Worm (Caenorhabditis elegans) whole organism, L4/young adult: ENCODE results near the gene clec-32.

Experiments
- W03F9.2 ChIP-seq: fragments of 150-350 bp; optimal IDR thresholded peaks from 2 replicates; lab custom pipeline; 2014; ENCODE audit warnings: missing biosample characterization, missing genetic modification characterization
- dao-5 ChIP-seq: sonication (generic microtip); optimal IDR thresholded peaks from 2 replicates; lab custom pipeline; 2016; ENCODE audit warnings: missing genotype, missing genetic modification characterization, moderate library complexity, missing compliant biosample characterization
- him-1 ChIP-seq: sonication (generic microtip); optimal IDR thresholded peaks from 2 replicates; lab custom pipeline; 2016; ENCODE audit warnings: missing genotype, missing genetic modification reagents, missing genetic modification characterization, missing compliant biosample characterization

Gene clec-32

DNA sequence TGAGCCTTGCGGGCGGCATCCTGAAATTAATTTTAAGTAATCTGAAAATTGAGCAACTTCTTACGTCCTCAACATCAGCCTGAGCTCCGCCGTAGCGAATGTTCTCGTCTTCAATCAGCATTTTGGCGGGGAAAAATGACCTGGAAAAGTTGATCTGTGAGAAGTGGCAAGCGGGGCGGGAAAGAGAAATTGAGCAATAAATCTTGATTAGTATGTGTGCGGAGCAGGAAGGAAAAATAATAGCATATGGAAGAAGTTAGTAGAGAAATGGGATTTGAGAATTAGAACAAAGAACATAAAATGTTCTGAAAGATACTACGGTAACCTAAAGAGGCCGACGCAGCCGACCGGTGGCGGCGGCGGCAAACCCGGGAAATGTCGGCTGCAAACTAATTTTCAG lies 26.6 kb downstream of the clec-32 start, which contains the start of gene tni-3:
Gene tni-3, minus strand, starts transcription at position 140 of the 400 bp plus-strand sequence.
- TF ChIP-seq W03F9.2 (tag; lab: Kevin White, UChicago) (no peak), dao-5 (tag; lab: Kevin White, UChicago) (no peak), him-1 (tag; lab: Kevin White, UChicago) (no peak)

DNA sequence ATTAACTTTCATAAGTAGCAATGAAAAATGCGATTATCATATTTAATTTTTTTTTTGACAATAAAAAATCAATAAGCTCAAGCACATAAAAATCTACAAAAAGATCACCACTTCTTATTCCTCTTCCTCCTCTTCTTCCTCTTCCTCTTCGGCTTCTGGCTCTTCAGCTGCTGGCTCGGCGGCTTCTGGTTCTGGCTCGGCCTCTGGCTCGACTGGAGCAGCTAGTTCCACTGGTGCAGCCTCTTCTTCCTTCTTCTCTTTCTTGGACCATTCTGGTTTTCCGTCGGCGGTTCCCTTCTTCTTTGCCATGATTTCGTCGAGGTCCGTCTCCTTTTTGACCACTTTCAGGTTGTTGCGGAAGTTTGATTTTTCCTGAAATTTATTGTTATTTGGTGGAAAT lies 27.9 kb downstream of the clec-32 start:
- TF ChIP-seq him-1 (tag; lab: Kevin White, UChicago) (no peak), W03F9.2 (tag; lab: Kevin White, UChicago) (no peak), dao-5 (tag; lab: Kevin White, UChicago) (no peak)

DNA sequence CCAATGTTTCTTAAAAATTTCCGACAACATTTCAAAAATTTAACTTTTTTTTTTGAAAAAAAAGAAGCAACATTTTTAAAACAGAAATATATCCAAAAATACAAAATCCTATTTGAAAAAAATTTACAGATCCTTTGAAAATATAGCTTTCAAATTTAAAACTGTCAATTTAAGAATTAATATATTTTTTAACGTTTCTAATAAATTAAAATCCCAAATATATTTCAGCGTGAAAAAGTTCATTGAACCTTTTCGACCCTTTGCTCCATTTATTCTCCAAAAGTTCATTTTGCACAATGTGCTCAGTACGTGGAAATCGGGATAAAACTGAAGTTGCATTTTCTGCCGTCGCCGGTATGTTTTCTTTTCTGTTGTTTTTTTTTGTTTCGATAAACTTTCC lies 28.8 kb downstream of the clec-32 start, which contains the start of gene phy-3:
Gene phy-3, plus strand, starts transcription at position 301 of the 400 bp plus-strand sequence.
- no peak for TF ChIP-seq W03F9.2 (tag; lab: Kevin White, UChicago)

DNA sequence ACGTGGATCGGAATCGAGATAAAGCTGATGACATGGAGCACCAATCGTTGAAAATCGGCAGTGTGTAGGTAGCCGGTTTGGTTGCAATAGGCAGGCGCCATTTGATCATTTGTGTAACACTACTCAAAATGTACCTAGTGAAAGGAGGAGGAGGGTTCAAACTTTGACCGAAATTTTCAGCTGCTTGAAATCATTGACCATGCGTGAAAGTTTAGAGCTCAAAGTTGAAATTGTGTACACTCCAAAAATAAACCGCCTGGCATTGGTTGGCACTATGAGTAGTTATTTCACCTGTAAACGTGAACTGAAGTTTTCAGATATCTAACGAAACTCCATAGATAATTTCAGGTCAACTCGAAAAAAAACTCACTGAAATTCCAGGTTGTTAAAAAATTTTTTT lies 29.7 kb downstream of the clec-32 start, which contains the start of gene srh-215:
Gene srh-215, minus strand, starts transcription at position 101 of the 400 bp plus-strand sequence.
- TF ChIP-seq W03F9.2 (tag; lab: Kevin White, UChicago) (no peak), dao-5 (tag; lab: Kevin White, UChicago) (no peak), him-1 (tag; lab: Kevin White, UChicago) (no peak)

DNA sequence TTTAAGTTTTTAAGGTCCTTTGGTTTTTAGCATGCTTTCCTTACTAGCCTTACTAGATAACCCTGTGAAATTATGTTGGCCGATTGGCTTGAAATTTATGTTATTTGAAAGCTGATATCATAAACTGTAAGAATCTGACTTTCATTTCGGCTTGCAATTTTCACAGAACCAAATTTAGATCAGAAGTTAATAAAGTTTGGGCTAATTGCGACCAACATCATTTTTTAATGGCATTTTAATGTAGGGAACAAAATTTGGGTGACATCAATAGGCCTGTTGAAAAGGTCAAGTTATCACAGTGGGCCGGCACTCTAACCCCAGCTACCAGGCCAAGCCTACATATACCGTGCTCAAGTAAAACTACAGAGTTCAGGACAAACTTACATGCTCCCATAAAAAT lies 30.3 kb downstream of the clec-32 start:
- TF ChIP-seq him-1 (tag; lab: Kevin White, UChicago) (no peak), dao-5 (tag; lab: Kevin White, UChicago) (no peak), W03F9.2 (tag; lab: Kevin White, UChicago) (no peak)

DNA sequence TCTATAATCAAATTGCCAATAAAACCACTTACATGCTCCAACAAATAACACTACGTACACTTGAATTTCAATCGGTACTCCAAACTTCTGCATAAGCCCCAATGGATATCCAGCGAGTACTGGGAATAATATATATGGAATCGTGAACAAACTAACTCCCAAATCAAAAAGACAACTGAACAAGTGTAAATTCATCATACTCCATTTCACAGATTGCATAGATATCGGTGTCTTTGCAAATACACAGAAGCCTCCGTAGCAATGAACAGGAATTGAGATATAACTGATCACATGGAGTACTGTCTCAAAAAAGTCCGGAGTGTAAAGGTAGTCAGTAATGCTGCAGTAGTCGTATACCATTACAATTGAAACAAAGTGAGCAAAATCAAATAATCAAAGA lies 32.2 kb downstream of the clec-32 start, which contains the start of gene srh-214:
Gene srh-214, minus strand, starts transcription at position 360 of the 400 bp plus-strand sequence.
- TF ChIP-seq dao-5 (tag; lab: Kevin White, UChicago) = no peak

DNA sequence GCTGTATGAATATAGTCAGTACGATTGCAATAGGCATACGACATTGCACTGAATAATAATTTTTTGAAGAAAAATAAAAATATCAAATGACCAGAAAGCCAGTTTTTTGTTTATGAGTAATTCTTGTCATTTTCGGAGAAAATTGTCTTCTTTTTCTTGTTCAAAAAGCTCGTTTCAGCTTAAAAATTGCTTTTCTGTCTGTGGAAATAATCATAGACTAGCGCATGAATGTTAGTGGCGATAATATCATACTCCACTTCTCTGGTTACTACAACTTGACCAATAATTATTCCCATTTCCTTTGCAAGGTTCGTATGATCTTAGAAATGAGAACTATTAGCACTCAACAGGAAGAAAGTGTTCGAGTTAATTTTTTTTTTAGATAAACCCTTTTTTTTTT lies 34.1 kb downstream of the clec-32 start, which contains the start of gene srh-216:
Gene srh-216, minus strand, starts transcription at position 101 of the 400 bp plus-strand sequence.
- no peak for TF ChIP-seq dao-5 (tag; lab: Kevin White, UChicago)
- no peak for TF ChIP-seq him-1 (tag; lab: Kevin White, UChicago)
- no peak for TF ChIP-seq W03F9.2 (tag; lab: Kevin White, UChicago)

DNA sequence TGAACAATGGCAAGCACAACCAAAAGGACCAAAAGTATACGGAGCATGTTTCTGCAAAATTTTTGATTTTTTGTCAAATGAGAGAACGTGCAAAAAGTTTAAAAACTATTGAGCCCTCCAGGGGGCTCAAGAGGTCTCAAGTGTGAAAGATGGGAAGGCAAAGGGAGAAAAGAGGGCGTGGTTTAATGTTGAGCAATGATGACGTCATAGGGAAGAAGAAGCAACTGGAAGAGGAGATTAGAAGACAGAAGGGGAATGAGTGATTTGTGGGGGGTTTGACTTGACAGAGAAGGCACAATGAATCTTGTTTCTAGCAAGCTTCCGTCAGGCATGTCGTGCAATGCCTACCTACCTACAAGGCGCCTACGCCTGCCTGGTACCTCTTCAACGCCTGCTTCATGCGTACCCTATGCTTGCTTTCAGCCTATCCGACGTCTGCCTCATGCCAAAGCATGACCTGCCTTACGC lies 40.3 kb downstream of the clec-32 start, which contains the start of gene T20B3.14:
Gene T20B3.14, minus strand, starts transcription at position 51 of the 468 bp plus-strand sequence.
- TF ChIP-seq W03F9.2 (tag; lab: Kevin White, UChicago) (no peak), him-1 (tag; lab: Kevin White, UChicago) (no peak), dao-5 (tag; lab: Kevin White, UChicago) (no peak)

DNA sequence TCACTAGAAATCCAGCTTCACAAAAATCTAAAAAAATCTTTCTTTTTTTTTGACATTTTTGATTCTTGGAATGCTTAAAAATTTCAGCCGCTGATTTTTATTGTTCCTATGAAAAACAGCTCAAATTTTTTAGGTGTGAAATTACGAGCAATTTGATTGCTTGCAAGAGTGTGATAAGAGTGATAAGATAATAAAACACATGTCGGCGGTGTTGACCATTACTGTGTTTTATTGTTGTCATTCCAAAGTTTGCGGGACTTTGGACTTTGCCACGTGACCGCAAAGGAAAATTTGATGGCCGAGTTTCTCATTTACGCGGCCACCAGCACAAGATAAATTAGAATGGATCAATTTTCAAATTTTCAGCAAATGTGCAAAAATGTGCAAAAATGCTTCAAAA lies 44.9 kb downstream of the clec-32 start:
- TF ChIP-seq W03F9.2 (tag; lab: Kevin White, UChicago) = no peak
- no peak for TF ChIP-seq dao-5 (tag; lab: Kevin White, UChicago)
- TF ChIP-seq him-1 (tag; lab: Kevin White, UChicago) = no peak

DNA sequence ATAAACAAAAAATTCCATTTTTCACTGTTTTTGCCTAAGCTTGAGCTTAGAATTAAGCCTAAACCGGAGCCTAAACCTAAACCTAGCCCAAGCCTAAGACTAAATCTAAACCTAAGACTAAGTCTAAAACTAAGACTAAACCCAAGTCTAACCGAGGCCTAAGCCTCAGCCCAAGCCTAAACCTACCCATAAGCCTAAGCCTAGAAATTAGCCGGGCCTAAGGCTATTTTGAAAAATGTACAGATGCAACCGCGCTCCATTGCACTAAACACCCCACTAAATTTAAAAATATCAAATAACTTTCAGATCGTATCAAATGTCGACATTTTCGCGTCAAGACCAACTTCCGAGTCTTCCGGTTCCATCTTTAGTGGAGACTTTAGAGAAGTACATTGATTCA lies 46.4 kb downstream of the clec-32 start, which contains the start of gene T20B3.1:
Gene T20B3.1, plus strand, starts transcription at position 301 of the 400 bp plus-strand sequence.
- no peak for TF ChIP-seq dao-5 (tag; lab: Kevin White, UChicago)
- TF ChIP-seq W03F9.2 (tag; lab: Kevin White, UChicago) = no peak
- TF ChIP-seq him-1 (tag; lab: Kevin White, UChicago) = no peak

DNA sequence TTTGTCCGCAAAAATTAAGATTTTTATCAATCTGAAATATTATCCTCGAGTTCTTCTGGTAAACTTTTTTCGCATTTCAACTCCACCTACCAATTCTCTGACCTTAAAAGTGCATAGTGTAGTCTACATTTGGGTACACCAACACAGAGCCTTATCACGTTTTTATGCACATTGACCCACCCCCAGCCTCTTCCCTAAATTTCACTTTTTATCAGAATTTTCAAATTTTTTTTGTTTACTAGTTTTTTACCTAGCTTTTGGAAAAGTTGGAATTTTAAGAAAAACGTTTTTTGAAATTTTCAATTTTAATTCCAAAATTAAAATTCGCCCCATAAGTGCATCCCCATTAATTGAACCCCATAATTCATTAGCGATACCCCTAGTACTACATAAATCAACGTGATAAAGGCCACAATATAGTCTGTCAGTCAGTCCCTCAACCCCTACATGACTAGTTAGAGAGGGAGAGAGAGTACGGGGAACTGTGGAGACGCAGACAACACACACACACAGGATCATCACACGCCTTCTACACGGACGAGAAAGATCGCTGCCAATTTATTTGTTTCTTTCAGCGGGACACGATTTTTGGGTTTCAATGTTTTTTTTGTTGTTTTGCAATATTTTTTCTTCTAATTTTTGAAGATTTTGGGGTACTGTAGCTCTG lies 46.9 kb downstream of the clec-32 start:
- TF ChIP-seq him-1 (tag; lab: Kevin White, UChicago) (no peak), W03F9.2 (tag; lab: Kevin White, UChicago) (no peak), dao-5 (tag; lab: Kevin White, UChicago) (no peak)

DNA sequence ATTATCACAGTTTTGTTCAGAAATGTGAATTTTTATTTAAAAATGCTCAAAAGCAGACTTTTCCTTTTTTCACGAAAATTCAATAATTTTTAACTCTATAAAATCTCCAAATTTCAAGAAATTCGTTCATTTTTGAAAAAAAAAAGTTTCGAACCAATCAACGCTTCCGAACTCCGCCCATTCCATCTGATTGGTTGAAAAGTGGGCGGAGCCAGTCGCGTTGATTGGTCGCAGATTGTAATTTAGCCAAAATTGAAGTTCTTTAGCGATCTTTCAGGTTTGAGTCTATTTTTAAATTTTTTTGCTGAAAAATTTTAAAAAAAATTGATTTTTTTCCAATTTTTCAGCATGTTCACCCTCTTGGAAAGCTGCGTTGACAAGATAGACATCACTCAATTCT lies 49.2 kb downstream of the clec-32 start:
- TF ChIP-seq him-1 (tag; lab: Kevin White, UChicago) = no peak
- no peak for TF ChIP-seq dao-5 (tag; lab: Kevin White, UChicago)
- TF ChIP-seq W03F9.2 (tag; lab: Kevin White, UChicago) = no peak

DNA sequence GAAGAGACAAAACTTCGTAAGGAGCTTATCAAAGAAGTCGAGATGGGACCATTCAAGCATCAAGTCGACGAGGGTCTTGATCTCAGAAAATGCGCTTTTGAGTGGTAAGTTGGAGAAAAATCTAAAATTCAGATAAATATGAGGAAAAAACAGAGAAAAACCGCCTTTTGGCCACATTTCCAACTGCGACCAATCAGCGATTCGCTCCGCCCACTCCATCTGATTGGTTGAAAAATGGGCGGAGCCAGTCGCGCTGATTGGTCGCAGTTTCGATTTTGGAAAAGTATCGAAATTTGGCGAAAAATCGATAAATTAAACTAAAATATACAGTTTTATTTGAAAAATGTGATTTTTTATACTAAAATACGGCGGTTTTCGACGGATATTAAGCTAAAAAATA lies 49.8 kb downstream of the clec-32 start:
- TF ChIP-seq him-1 (tag; lab: Kevin White, UChicago) (no peak), dao-5 (tag; lab: Kevin White, UChicago) (no peak), W03F9.2 (tag; lab: Kevin White, UChicago) (no peak)
